Worm (Caenorhabditis elegans): ENCODE measurements around the gene Y54H5A.2.

DNA sequence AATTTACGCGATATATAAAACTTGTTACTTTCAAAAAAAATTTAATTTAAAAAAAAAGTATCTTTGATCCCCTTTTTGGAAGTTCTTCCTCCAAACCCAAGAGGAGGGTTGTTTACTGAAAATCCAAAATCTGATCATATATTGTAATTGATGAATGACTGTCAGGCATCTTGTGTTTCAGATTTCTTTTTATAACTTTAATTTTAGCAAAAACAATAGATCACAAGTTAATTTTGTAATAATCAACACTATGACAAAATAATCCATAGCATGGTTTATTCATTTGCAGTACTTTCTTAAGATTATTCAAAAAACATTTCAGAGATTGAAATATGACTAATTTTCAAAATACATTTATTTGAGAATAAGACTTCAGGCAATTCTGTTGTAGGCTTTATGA is 57.0 kb downstream of the Y54H5A.2 start:
- no peak for TF ChIP-seq F13C5.2 (tag; optimal IDR thresholded peaks at IDR 0.05)
- TF ChIP-seq hmbx-1 (tag; optimal IDR thresholded peaks at IDR 0.05), result no peak
- TF ChIP-seq ama-1 (optimal IDR thresholded peaks at IDR 0.05), result no peak
- TF ChIP-seq tra-4 (tag; optimal IDR thresholded peaks at IDR 0.05), result no peak
- TF ChIP-seq ceh-13 (GFP tag; optimal IDR thresholded peaks at IDR 0.05), result no peak
- TF ChIP-seq ets-7 (tag; optimal IDR thresholded peaks at IDR 0.05), result no peak
- no peak for TF ChIP-seq scrt-1 (GFP tag; IDR thresholded peaks at IDR 0.05)

Measured in whole organism, early embryonic.